Worm (Caenorhabditis elegans) whole organism, young adult: Measurements from ENCODE around the gene F44A2.3.

Experiments
- F10E7.11 ChIP-seq: sonication (generic microtip); optimal IDR thresholded peaks from 2 replicates; lab custom pipeline; 2017; ENCODE audit warnings: mild to moderate bottlenecking, missing genetic modification characterization, moderate library complexity, missing compliant biosample characterization
- F49E8.2 ChIP-seq: sonication (generic microtip); optimal IDR thresholded peaks from 3 replicates; lab custom pipeline; 2017; ENCODE audit warnings: missing genetic modification characterization, mild to moderate bottlenecking, missing compliant biosample characterization, antibody characterized with exemption, moderate library complexity; ENCODE audit not compliant: insufficient read depth
- K12H6.12 ChIP-seq: fragments of 200-800 bp; sonication (Bioruptor generic); optimal IDR thresholded peaks from 2 replicates; lab custom pipeline; 2018; ENCODE audit warnings: mild to moderate bottlenecking, missing genetic modification characterization, missing compliant biosample characterization
- bed-1 ChIP-seq: fragments of 200-800 bp; sonication (Bioruptor generic); IDR thresholded peaks from 2 replicates; pipeline ENCODE4 v1.3.6; 2022; ENCODE audit warnings: missing genetic modification reagents, missing genetic modification characterization, missing compliant biosample characterization
- cebp-2 ChIP-seq: fragments of 200-800 bp; sonication (Bioruptor generic); IDR thresholded peaks from 2 replicates; pipeline ENCODE4 v1.3.6; 2022; ENCODE audit warnings: missing genetic modification characterization, missing compliant biosample characterization
- dox-1 ChIP-seq: fragments of 200-800 bp; sonication (Bioruptor generic); IDR thresholded peaks from 2 replicates; pipeline ENCODE4 v1.3.6; 2022; ENCODE audit warnings: missing genetic modification reagents, missing genetic modification characterization, missing compliant biosample characterization
- dpl-1 ChIP-seq: fragments of 150-350 bp; optimal IDR thresholded peaks from 2 replicates; lab custom pipeline; 2014; ENCODE audit warnings: missing biosample characterization, missing genetic modification reagents, missing genetic modification characterization
- egrh-3 ChIP-seq: fragments of 200-800 bp; sonication (Bioruptor generic); IDR thresholded peaks from 2 replicates; pipeline ENCODE4 v1.3.6; 2022; ENCODE audit warnings: missing genetic modification reagents, missing genetic modification characterization, missing compliant biosample characterization
- hlh-12 ChIP-seq: sonication (generic microtip); optimal IDR thresholded peaks from 2 replicates; lab custom pipeline; 2016; ENCODE audit warnings: missing genetic modification characterization, missing compliant biosample characterization
- nhr-27 ChIP-seq: fragments of 200-800 bp; sonication (Bioruptor generic); optimal IDR thresholded peaks from 2 replicates; lab custom pipeline; 2018; ENCODE audit warnings: mild to moderate bottlenecking, missing genetic modification characterization, moderate library complexity, missing compliant biosample characterization
- nhr-80 ChIP-seq: sonication (generic microtip); optimal IDR thresholded peaks from 2 replicates; lab custom pipeline; 2016; ENCODE audit warnings: missing genetic modification characterization, missing compliant biosample characterization
- pha-4 ChIP-seq: fragments of 150-350 bp; sonication (generic microtip); optimal IDR thresholded peaks from 2 replicates; lab custom pipeline; 2014; ENCODE audit warnings: missing biosample characterization, missing genetic modification reagents, missing genetic modification characterization
- ztf-28 ChIP-seq: fragments of 200-800 bp; sonication (Bioruptor generic); IDR thresholded peaks from 2 replicates; pipeline ENCODE4 v1.3.6; 2022; ENCODE audit warnings: missing genetic modification reagents, missing genetic modification characterization, missing compliant biosample characterization
- ztf-3 ChIP-seq: fragments of 200-800 bp; sonication (Bioruptor generic); optimal IDR thresholded peaks from 2 replicates; lab custom pipeline; 2018; ENCODE audit warnings: mild to moderate bottlenecking, missing genetic modification characterization, missing compliant biosample characterization

- TF ChIP-seq K12H6.12 (tag; lab: Kevin White, UChicago) (no peak), dox-1 (GFP tag; lab: Robert Waterston, UW) (no peak), nhr-27 (tag; lab: Kevin White, UChicago) (no peak), dpl-1 (GFP tag; lab: Kevin White, UChicago) (no peak), egrh-3 (GFP tag; lab: Robert Waterston, UW) (no peak), ztf-3 (GFP tag; lab: Kevin White, UChicago) (no peak), pha-4 (no peak), nhr-80 (no peak), F49E8.2 (tag; lab: Kevin White, UChicago) (no peak), ztf-28 (no peak), cebp-2 (GFP tag; lab: Robert Waterston, UW) (no peak), bed-1 (GFP tag; lab: Robert Waterston, UW) (no peak), hlh-12 (tag; lab: Kevin White, UChicago) (no peak), F10E7.11 (no peak)
These were observed 44.5 kb downstream of the F44A2.3 start, which contains the start of gene srx-47 for ce11 chrV:9349687-9350086.
